Worm (Caenorhabditis elegans) whole organism, dauer: ENCODE results near the gene Y61A9LA.12.

Experiments used
- unc-62 ChIP-seq: sonication (generic microtip); optimal IDR thresholded peaks from 2 replicates; lab custom pipeline; 2017; ENCODE audit warnings: missing biosample characterization, missing genetic modification reagents, missing genetic modification characterization

Gene Y61A9LA.12

DNA sequence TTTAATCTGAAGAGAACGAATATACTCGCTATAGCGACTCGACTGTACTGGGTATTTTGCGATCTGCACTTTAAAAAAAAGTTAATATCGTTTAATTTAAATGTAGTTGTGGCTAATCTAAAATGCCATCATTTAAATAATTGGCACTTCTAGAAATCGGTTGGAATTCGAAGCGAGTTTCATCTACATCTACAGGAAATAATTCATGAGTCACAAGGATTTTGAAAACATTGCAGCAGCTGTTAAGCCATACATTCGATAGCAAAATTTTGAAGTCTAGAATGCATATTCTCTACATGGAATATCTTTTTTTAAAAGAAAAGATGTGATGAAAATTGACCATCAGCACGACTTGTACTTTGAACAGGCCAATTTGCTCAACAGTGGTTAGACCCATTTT, 26.9 kb downstream of the Y61A9LA.12 start:
- TF ChIP-seq unc-62 (GFP tag; lab: Kevin White, UChicago): no peak

DNA sequence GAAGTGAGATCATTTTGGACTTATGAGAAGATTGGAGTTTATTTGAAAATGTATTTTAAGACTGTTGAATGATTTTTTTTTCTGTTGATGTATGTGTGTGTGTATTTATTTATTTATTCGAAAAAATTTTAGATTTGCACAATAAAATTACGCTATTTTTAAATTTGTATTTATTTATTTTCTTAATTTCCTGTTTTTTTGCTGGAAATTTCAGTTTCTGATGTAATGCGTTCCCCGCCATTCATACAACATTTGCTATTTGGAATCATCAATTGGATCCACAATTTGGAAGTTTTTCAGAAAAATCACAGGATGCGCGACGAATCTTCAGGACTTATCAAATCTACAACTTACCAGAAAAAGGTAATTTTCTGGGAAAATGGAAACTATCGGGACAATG, 31.3 kb downstream of the Y61A9LA.12 start, which contains the start of gene Y61A9LA.1:
Y61A9LA.1 (plus strand) TSS at position 301 of the 400 bp plus-strand sequence.
- TF ChIP-seq unc-62 (GFP tag; lab: Kevin White, UChicago): no peak

DNA sequence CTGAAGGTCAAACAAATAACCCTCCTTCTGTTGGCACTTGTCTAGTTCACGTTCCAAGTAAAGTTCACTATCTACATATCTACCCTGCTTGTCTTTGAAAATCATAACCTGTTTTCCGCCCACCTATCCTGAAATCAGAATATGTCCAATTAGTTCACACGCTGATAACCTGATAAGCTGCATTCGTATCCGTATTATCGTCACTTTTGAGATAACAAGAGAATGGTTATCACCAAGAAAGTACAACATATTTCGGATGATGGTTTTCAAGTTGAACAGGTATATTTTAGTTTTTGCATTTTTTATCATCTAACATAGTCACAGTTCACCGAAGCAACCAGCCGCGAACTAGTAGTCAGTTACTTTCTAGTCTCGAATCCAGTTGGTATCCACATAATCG, 37.1 kb downstream of the Y61A9LA.12 start:
- no peak for TF ChIP-seq unc-62 (GFP tag; lab: Kevin White, UChicago)

DNA sequence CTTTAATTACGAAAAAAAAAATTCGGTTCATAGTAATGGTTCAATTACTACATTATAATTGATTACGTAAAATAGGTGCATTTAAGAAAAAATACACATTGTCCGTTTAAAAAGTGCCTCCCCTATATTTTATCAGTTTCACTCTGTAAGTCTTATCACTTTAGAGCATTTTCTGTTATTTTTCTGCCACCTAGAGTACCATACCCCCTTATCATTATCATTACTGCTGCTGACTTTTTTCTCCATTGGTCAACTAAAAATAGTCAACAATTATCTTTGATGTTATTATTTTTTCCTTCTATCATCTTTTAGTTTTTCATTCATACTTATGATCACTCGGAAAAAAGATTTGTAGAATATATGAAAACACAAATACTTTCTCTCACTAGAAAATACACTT, 44.8 kb downstream of the Y61A9LA.12 start:
- no peak for TF ChIP-seq unc-62 (GFP tag; lab: Kevin White, UChicago)

DNA sequence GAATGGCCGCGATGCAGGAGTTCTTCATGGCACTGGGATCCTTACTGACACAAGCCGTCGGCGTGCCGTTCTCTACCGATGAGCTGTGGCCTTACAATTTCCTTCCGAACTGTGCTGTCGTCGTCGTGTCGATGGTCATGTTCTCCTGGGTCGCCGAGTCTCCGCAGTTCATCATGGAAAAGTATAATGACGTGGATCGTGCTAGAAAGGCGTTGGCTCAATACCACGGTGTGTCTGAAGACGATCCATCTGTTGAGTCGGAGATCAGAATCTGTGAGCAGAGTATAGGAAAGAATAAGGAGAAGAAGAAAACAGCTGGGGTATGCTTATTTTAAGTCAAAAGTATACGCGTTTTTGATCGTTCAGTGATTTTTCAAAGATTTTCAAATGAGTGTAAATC, 45.6 kb downstream of the Y61A9LA.12 start:
- no peak for TF ChIP-seq unc-62 (GFP tag; lab: Kevin White, UChicago)
